Worm (Caenorhabditis elegans) whole organism, L4 larva: ENCODE results near the gene Y116A8A.7.

Experiments
- F26F4.8 ChIP-seq: fragments of 200-800 bp; sonication (Bioruptor generic); conservative IDR thresholded peaks from 2 replicates; pipeline ENCODE4 v1.3.6; 2022; ENCODE audit warnings: missing genetic modification characterization, missing compliant biosample characterization
- F44E2.7 ChIP-seq: fragments of 200-800 bp; sonication (Bioruptor generic); IDR thresholded peaks from 2 replicates; pipeline ENCODE4 v2.1.2; 2022; ENCODE audit warnings: missing genetic modification characterization, missing compliant biosample characterization
- F49E8.2 ChIP-seq: sonication (generic microtip); optimal IDR thresholded peaks from 2 replicates; lab custom pipeline; 2016; ENCODE audit warnings: missing compliant biosample characterization, mild to moderate bottlenecking, missing genetic modification characterization, borderline replicate concordance
- Y105C5A.15 ChIP-seq: fragments of 200-800 bp; sonication (Bioruptor generic); IDR thresholded peaks from 2 replicates; pipeline ENCODE4 v1.3.6; 2022; ENCODE audit warnings: missing genetic modification characterization, missing compliant biosample characterization
- Y48G9A.11 ChIP-seq: fragments of 200-800 bp; sonication (Bioruptor generic); IDR thresholded peaks from 2 replicates; pipeline ENCODE4 v1.3.6; 2022; ENCODE audit warnings: missing genetic modification reagents, missing genetic modification characterization, missing compliant biosample characterization
- Y75B8A.6 ChIP-seq: fragments of 200-800 bp; sonication (Bioruptor generic); IDR thresholded peaks from 2 replicates; pipeline ENCODE4 v1.3.6; 2022; ENCODE audit warnings: missing genetic modification reagents, missing genetic modification characterization, missing compliant biosample characterization
- aha-1 ChIP-seq: fragments of 150-350 bp; peaks from one replicate; lab custom pipeline; 2014; ENCODE audit warnings: missing biosample characterization, missing genetic modification characterization
- ceh-20 ChIP-seq: fragments of 200-800 bp; sonication (Bioruptor generic); IDR thresholded peaks from 2 replicates; pipeline ENCODE4 v1.3.6; 2022; ENCODE audit warnings: missing genetic modification reagents, missing genetic modification characterization, missing compliant biosample characterization
- ceh-32 ChIP-seq: sonication (generic microtip); optimal IDR thresholded peaks from 2 replicates; lab custom pipeline; 2016; ENCODE audit warnings: mild to moderate bottlenecking, missing genetic modification characterization, missing compliant biosample characterization; ENCODE audit not compliant: poor library complexity
- ceh-44 ChIP-seq: fragments of 200-800 bp; sonication (Bioruptor generic); IDR thresholded peaks from 2 replicates; pipeline ENCODE4 v1.3.6; 2022; ENCODE audit warnings: missing genetic modification reagents, missing genetic modification characterization, missing compliant biosample characterization
- ceh-62 ChIP-seq: sonication (generic microtip); optimal IDR thresholded peaks from 2 replicates; lab custom pipeline; 2017; ENCODE audit warnings: missing biosample characterization, missing genetic modification characterization
- daf-8 ChIP-seq: fragments of 200-800 bp; sonication (Bioruptor generic); IDR thresholded peaks from 2 replicates; pipeline ENCODE4 v1.3.6; 2022; ENCODE audit warnings: missing genetic modification characterization, missing compliant biosample characterization
- dmd-9 ChIP-seq: fragments of 200-800 bp; sonication (Bioruptor generic); IDR thresholded peaks from 2 replicates; pipeline ENCODE4 v1.3.6; 2022; ENCODE audit warnings: missing genetic modification reagents, missing genetic modification characterization, missing compliant biosample characterization
- dve-1 ChIP-seq: sonication (generic microtip); optimal IDR thresholded peaks from 2 replicates; lab custom pipeline; 2017; ENCODE audit warnings: antibody characterized with exemption, mild to moderate bottlenecking, missing genetic modification characterization, missing compliant biosample characterization; ENCODE audit not compliant: insufficient read depth
- egl-43 ChIP-seq: fragments of 200-800 bp; sonication (Bioruptor generic); IDR thresholded peaks from 2 replicates; pipeline ENCODE4 v1.3.6; 2022; ENCODE audit warnings: missing genetic modification reagents, missing genetic modification characterization, missing compliant biosample characterization
- hlh-11 ChIP-seq: fragments of 200-800 bp; sonication (Bioruptor generic); optimal IDR thresholded peaks from 2 replicates; lab custom pipeline; 2018; ENCODE audit warnings: mild to moderate bottlenecking, missing genetic modification characterization, missing compliant biosample characterization
- lin-15B ChIP-seq: fragments of 150-350 bp; sonication (generic microtip); optimal IDR thresholded peaks from 3 replicates; lab custom pipeline; 2014; ENCODE audit warnings: missing biosample characterization, missing genetic modification characterization
- lin-38 ChIP-seq: fragments of 200-800 bp; sonication (Bioruptor generic); IDR thresholded peaks from 2 replicates; pipeline ENCODE4 v1.3.6; 2022; ENCODE audit warnings: missing genetic modification reagents, missing genetic modification characterization, missing compliant biosample characterization
- lsy-2 ChIP-seq, 2 experiments: fragments of 150-350 bp in 1 of 2; sonication (generic microtip) in 1 of 2; optimal IDR thresholded peaks; 2 replicates each; lab custom pipeline; 2014 to 2017; ENCODE audit warnings: missing biosample characterization in 2 of 2, missing genetic modification characterization in 2 of 2
- mdl-1 ChIP-seq, 2 experiments: fragments of 150-350 bp in 1 of 2; sonication (generic microtip) in 1 of 2; optimal IDR thresholded peaks; 2 replicates each; lab custom pipeline; 2014 to 2017; ENCODE audit warnings: missing biosample characterization in 2 of 2, missing genetic modification characterization in 2 of 2
- mep-1 ChIP-seq: fragments of 150-350 bp; sonication (generic microtip); optimal IDR thresholded peaks from 3 replicates; lab custom pipeline; 2014; ENCODE audit warnings: missing biosample characterization, missing genetic modification characterization
- nhr-28 ChIP-seq: fragments of 150-350 bp; optimal IDR thresholded peaks from 2 replicates; lab custom pipeline; 2014; ENCODE audit warnings: missing biosample characterization, missing genetic modification characterization
- nhr-42 ChIP-seq: fragments of 200-800 bp; sonication (Bioruptor generic); IDR thresholded peaks from 2 replicates; pipeline ENCODE4 v1.3.6; 2022; ENCODE audit warnings: missing genetic modification characterization, missing compliant biosample characterization
- nhr-48 ChIP-seq: sonication (generic microtip); optimal IDR thresholded peaks from 2 replicates; lab custom pipeline; 2016; ENCODE audit warnings: mild to moderate bottlenecking, missing genetic modification characterization, missing compliant biosample characterization
- nhr-77 ChIP-seq: fragments of 150-350 bp; optimal IDR thresholded peaks from 2 replicates; lab custom pipeline; 2014; ENCODE audit warnings: missing biosample characterization, missing genetic modification characterization
- sdz-12 ChIP-seq: fragments of 200-800 bp; sonication (Bioruptor generic); optimal IDR thresholded peaks from 2 replicates; lab custom pipeline; 2018; ENCODE audit warnings: mild to moderate bottlenecking, missing genetic modification characterization, missing compliant biosample characterization
- set-16 ChIP-seq: fragments of 200-800 bp; sonication (Bioruptor generic); IDR thresholded peaks from 2 replicates; pipeline ENCODE4 v1.3.6; 2022; ENCODE audit warnings: missing genetic modification reagents, missing genetic modification characterization, missing compliant biosample characterization
- snpc-1.2 ChIP-seq: fragments of 200-800 bp; sonication (Bioruptor generic); IDR thresholded peaks from 2 replicates; pipeline ENCODE4 v1.3.6; 2022; ENCODE audit warnings: missing genetic modification reagents, missing genetic modification characterization, missing compliant biosample characterization
- spr-1 ChIP-seq: sonication (generic microtip); optimal IDR thresholded peaks from 2 replicates; lab custom pipeline; 2016; ENCODE audit warnings: mild to moderate bottlenecking, missing genetic modification characterization, missing compliant biosample characterization
- spr-3 ChIP-seq: fragments of 200-800 bp; sonication (Bioruptor generic); optimal IDR thresholded peaks from 2 replicates; lab custom pipeline; 2018; ENCODE audit warnings: mild to moderate bottlenecking, missing genetic modification characterization, missing compliant biosample characterization
- zfp-3 ChIP-seq: fragments of 200-800 bp; sonication (Bioruptor generic); conservative IDR thresholded peaks from 2 replicates; pipeline ENCODE4 v1.3.6; 2022; ENCODE audit warnings: missing genetic modification reagents, missing genetic modification characterization, missing compliant biosample characterization

Y116A8A.7 gene

ce11 chrIV:16865487-16865886, 35.5 kb downstream of the Y116A8A.7 start, which contains the start of gene gtsf-1 (continued):
- TF ChIP-seq ceh-44 (GFP tag; lab: Robert Waterston, UW) (0 out of 2 replicates have a peak, but pooled peaks have one; percentile 24), nhr-28 (tag; lab: Kevin White, UChicago) (no peak), F44E2.7 (GFP tag; lab: Robert Waterston, UW) (no peak), sdz-12 (GFP tag; lab: Kevin White, UChicago) (no peak), nhr-48 (tag; lab: Kevin White, UChicago) (no peak), spr-3 (GFP tag; lab: Kevin White, UChicago) (peak; percentile 16), Y75B8A.6 (GFP tag; lab: Robert Waterston, UW) (no peak), nhr-42 (GFP tag; lab: Robert Waterston, UW) (no peak; the same call in 1 of the 2 replicates), lin-15B (tag; lab: Kevin White, UChicago) (peak; percentile 66), ceh-62 (tag; lab: Kevin White, UChicago) (no peak), ceh-32 (no peak), lsy-2 (tag; optimal IDR thresholded peaks at IDR 0.05; lab: Kevin White, UChicago) (peak; percentile 49 to 88), mdl-1 (tag; optimal IDR thresholded peaks at IDR 0.05; lab: Kevin White, UChicago) (peak in 1 of 2 experiments; percentile 22), egl-43 (peak; percentile 37; the same call in 1 of the 2 replicates), aha-1 (tag; lab: Kevin White, UChicago) (no peak), mep-1 (tag; lab: Kevin White, UChicago) (peak; percentile 88), ceh-20 (GFP tag; lab: Robert Waterston, UW) (no peak), nhr-77 (peak; percentile 83), Y48G9A.11 (GFP tag; lab: Robert Waterston, UW) (peak; percentile 67), zfp-3 (GFP tag; lab: Robert Waterston, UW) (0 out of 2 replicates have a peak, but pooled peaks have one; percentile 59)
- TF ChIP-seq, all 104 proteins: peak for 41

- TF ChIP-seq snpc-1.2 (GFP tag; lab: Robert Waterston, UW): peak; percentile 43; the same call in 1 of the 2 replicates
- 0 out of 2 replicates have a peak, but pooled peaks have one; percentile 25 for TF ChIP-seq lin-38
- TF ChIP-seq, all 104 proteins: peak for 2; not testable (repeated sequence) for 102
Measured at ce11 chrIV:16866487-16866886, 36.5 kb downstream of the Y116A8A.7 start.

- TF ChIP-seq set-16 (GFP tag; lab: Robert Waterston, UW) (peak; percentile 67), F26F4.8 (GFP tag; lab: Robert Waterston, UW) (no peak)
Measured at ce11 chrIV:16867223-16867622, 37.2 kb downstream of the Y116A8A.7 start, which contains the start of gene T06A10.107. T06A10.107 (plus strand) TSS chrIV:16867523.

ce11 chrIV:16868900-16869299, 38.9 kb downstream of the Y116A8A.7 start, which contains the start of gene T06A10.106:
T06A10.106 (minus strand) TSS chrIV:16869000.
- no peak for TF ChIP-seq hlh-11
- no peak for TF ChIP-seq spr-1 (tag; lab: Kevin White, UChicago)
- no peak for TF ChIP-seq daf-8 (GFP tag; lab: Robert Waterston, UW)
- no peak for TF ChIP-seq dve-1
- TF ChIP-seq Y105C5A.15 (GFP tag; lab: Robert Waterston, UW): no peak
- no peak for TF ChIP-seq F49E8.2
- no peak for TF ChIP-seq dmd-9 (GFP tag; lab: Robert Waterston, UW)
